Worm (Caenorhabditis elegans) whole organism, mixed stage, embryonic: ENCODE measurements around the gene Y57E12B.11.

ENCODE experiments used
- M03D4.4 ChIP-seq: sonication (generic microtip); optimal IDR thresholded peaks from 2 replicates; lab custom pipeline; 2017; ENCODE audit warnings: mild to moderate bottlenecking, missing genetic modification characterization, missing compliant biosample characterization
- ceh-83 ChIP-seq: fragments of 200-800 bp; sonication (Bioruptor generic); optimal IDR thresholded peaks from 2 replicates; lab custom pipeline; 2018; ENCODE audit warnings: mild to moderate bottlenecking, missing genetic modification characterization, missing compliant biosample characterization
- drap-1 ChIP-seq: fragments of 200-800 bp; sonication (Bioruptor generic); optimal IDR thresholded peaks from 3 replicates; lab custom pipeline; 2018; ENCODE audit warnings: mild to moderate bottlenecking, missing genetic modification characterization, missing compliant biosample characterization
- elt-3 ChIP-seq: fragments of 150-350 bp; optimal IDR thresholded peaks from 2 replicates; lab custom pipeline; 2014; ENCODE audit warnings: missing biosample characterization, missing genetic modification characterization
- flh-1 ChIP-seq: fragments of 200-800 bp; sonication (Bioruptor generic); optimal IDR thresholded peaks from 2 replicates; lab custom pipeline; 2018; ENCODE audit warnings: mild to moderate bottlenecking, missing genetic modification characterization, moderate library complexity, missing compliant biosample characterization
- hlh-1 ChIP-seq: fragments of 150-350 bp; optimal IDR thresholded peaks from 2 replicates; lab custom pipeline; 2014; ENCODE audit warnings: missing biosample characterization, missing genetic modification reagents, missing genetic modification characterization
- lin-32 ChIP-seq: fragments of 200-800 bp; sonication (Bioruptor generic); optimal IDR thresholded peaks from 2 replicates; lab custom pipeline; 2018; ENCODE audit warnings: mild to moderate bottlenecking, missing genetic modification characterization, missing compliant biosample characterization
- lsy-2 ChIP-seq: fragments of 150-350 bp; optimal IDR thresholded peaks from 2 replicates; lab custom pipeline; 2014; ENCODE audit warnings: missing biosample characterization, missing genetic modification characterization
- mls-2 ChIP-seq: sonication (generic microtip); optimal IDR thresholded peaks from 2 replicates; lab custom pipeline; 2016; ENCODE audit warnings: mild to moderate bottlenecking, missing genetic modification characterization, moderate library complexity, missing compliant biosample characterization
- nhr-2 ChIP-seq: fragments of 150-350 bp; optimal IDR thresholded peaks from 2 replicates; lab custom pipeline; 2014; ENCODE audit warnings: missing biosample characterization, missing genetic modification characterization
- nhr-28 ChIP-seq: fragments of 150-350 bp; optimal IDR thresholded peaks from 2 replicates; lab custom pipeline; 2014; ENCODE audit warnings: missing biosample characterization, missing genetic modification characterization
- nhr-76 ChIP-seq: sonication (generic microtip); optimal IDR thresholded peaks from 2 replicates; lab custom pipeline; 2017; ENCODE audit warnings: missing biosample characterization, missing genetic modification characterization
- pha-4 ChIP-seq: fragments of 150-350 bp; optimal IDR thresholded peaks from 2 replicates; lab custom pipeline; 2018; ENCODE audit warnings: missing biosample characterization, missing genetic modification reagents, missing genetic modification characterization
- snpc-4 ChIP-seq: fragments of 150-350 bp; optimal IDR thresholded peaks from 2 replicates; lab custom pipeline; 2014; ENCODE audit warnings: missing biosample characterization, missing genetic modification characterization
- unc-120 ChIP-seq: sonication (generic microtip); optimal IDR thresholded peaks from 2 replicates; lab custom pipeline; 2017; ENCODE audit warnings: missing genetic modification characterization, missing compliant biosample characterization; ENCODE audit not compliant: poor library complexity, severe bottlenecking
- unc-39 ChIP-seq: fragments of 150-350 bp; optimal IDR thresholded peaks from 2 replicates; lab custom pipeline; 2014; ENCODE audit warnings: missing biosample characterization, missing genetic modification characterization
- unc-62 ChIP-seq: fragments of 150-350 bp; optimal IDR thresholded peaks from 2 replicates; lab custom pipeline; 2014; ENCODE audit warnings: missing biosample characterization, missing genetic modification reagents, missing genetic modification characterization
- zip-8 ChIP-seq: fragments of 150-350 bp; optimal IDR thresholded peaks from 2 replicates; lab custom pipeline; 2014; ENCODE audit warnings: missing biosample characterization, missing genetic modification characterization

Gene Y57E12B.11

ce11 chrV:6901943-6902549, 47.6 kb downstream of the Y57E12B.11 start:
- TF ChIP-seq flh-1 (no peak), unc-39 (tag; lab: Kevin White, UChicago) (no peak), pha-4 (tag; lab: Kevin White, UChicago) (no peak), unc-62 (no peak), unc-120 (tag; lab: Kevin White, UChicago) (no peak), hlh-1 (tag; lab: Kevin White, UChicago) (no peak), zip-8 (tag; lab: Kevin White, UChicago) (no peak), nhr-76 (tag; lab: Kevin White, UChicago) (no peak)

DNA sequence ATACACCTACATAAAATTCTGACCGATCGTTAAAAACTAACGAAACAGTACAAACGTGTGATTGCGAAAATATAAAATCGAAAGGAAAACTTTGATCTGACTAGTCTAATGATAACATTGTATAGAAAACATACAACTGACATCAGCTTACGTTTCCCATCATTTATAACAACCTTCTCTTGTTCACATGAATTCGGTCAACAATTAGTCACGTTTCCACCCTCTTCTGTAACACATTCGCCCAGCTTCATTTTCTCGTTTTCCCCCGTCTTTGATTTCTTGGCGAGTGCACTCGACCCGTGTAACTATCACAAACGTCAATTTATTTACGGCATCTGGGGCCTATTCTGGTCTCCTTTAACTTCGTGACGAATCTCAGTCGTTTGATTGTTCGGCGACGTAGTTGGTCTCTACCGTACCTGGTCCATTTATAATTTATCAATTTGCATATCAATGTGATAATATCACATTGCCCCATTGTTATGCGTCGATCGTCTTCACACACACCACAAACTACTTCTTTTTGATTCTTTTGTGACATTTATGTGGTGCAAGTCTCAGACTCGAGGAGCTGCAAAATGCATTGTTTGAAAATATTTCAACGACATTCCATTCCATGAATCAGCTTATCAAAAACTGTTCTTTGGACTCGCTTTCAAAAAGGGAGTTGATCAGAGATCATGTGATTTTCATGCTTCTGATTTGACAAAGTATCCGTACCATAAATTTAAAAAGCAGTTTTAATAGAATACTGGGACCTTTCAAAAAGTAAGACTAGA, 48.7 kb downstream of the Y57E12B.11 start:
- TF ChIP-seq M03D4.4 (tag; lab: Kevin White, UChicago) (no peak), lin-32 (GFP tag; lab: Kevin White, UChicago) (no peak), nhr-2 (tag; lab: Kevin White, UChicago) (no peak), ceh-83 (no peak), elt-3 (no peak), mls-2 (tag; lab: Kevin White, UChicago) (no peak), nhr-76 (tag; lab: Kevin White, UChicago) (no peak), drap-1 (no peak), snpc-4 (tag; lab: Kevin White, UChicago) (no peak), lsy-2 (tag; lab: Kevin White, UChicago) (no peak), pha-4 (tag; lab: Kevin White, UChicago) (no peak)
- TF ChIP-seq, all 35 proteins: peak for 0

ce11 chrV:6900173-6900638, 49.5 kb downstream of the Y57E12B.11 start, which contains the start of gene odc-1:
odc-1 (minus strand) TSS chrV:6900223.
- no peak for TF ChIP-seq nhr-28 (tag; lab: Kevin White, UChicago)
- no peak for TF ChIP-seq mls-2 (tag; lab: Kevin White, UChicago)
- no peak for TF ChIP-seq unc-120 (tag; lab: Kevin White, UChicago)
